Fruit fly (Drosophila melanogaster) whole organism, embryonic: ENCODE results near the gene CG17329.

Experiments
- Adf1 ChIP-seq: fragments of 200-800 bp; sonication (Bioruptor generic); IDR thresholded peaks from 2 replicates; pipeline ENCODE4 v1.3.6; 2022; ENCODE audit warnings: missing biosample characterization, missing genetic modification characterization
- Atf-2 ChIP-seq: fragments of 200-800 bp; sonication (Bioruptor generic); optimal IDR thresholded peaks from 2 replicates; lab custom pipeline; 2016; ENCODE audit warnings: missing biosample characterization, missing genetic modification characterization
- Awh ChIP-seq: fragments of 200-800 bp; sonication (Bioruptor generic); IDR thresholded peaks from 2 replicates; pipeline ENCODE4, ENCODE4 v1.3.6; 2022; ENCODE audit warnings: missing biosample characterization, missing genetic modification characterization
- CG10565 ChIP-seq: fragments of 200-800 bp; sonication (Bioruptor generic); optimal IDR thresholded peaks from 3 replicates; lab custom pipeline; 2016; ENCODE audit warnings: missing biosample characterization, mild to moderate bottlenecking, missing genetic modification characterization
- CG11560 ChIP-seq: fragments of 200-800 bp; sonication (Bioruptor generic); IDR thresholded peaks from 3 replicates; pipeline ENCODE4 v1.3.6; 2022; ENCODE audit warnings: missing biosample characterization, missing genetic modification characterization
- CG12155 ChIP-seq: fragments of 200-800 bp; sonication (Bioruptor generic); optimal IDR thresholded peaks from 3 replicates; lab custom pipeline; 2016; ENCODE audit warnings: missing biosample characterization, missing genetic modification characterization
- CG12391 ChIP-seq: fragments of 200-800 bp; sonication (Bioruptor generic); optimal IDR thresholded peaks from 3 replicates; lab custom pipeline; 2018; ENCODE audit warnings: missing biosample characterization, mild to moderate bottlenecking, missing genetic modification characterization, moderate library complexity
- CG12659 ChIP-seq: fragments of 200-800 bp; sonication (Bioruptor generic); optimal IDR thresholded peaks from 3 replicates; lab custom pipeline; 2017; ENCODE audit warnings: mild to moderate bottlenecking, missing biosample characterization, missing genetic modification reagents, missing genetic modification characterization
- CG14014 ChIP-seq: fragments of 200-800 bp; sonication (Bioruptor generic); IDR thresholded peaks from 2 replicates; pipeline ENCODE4 v1.3.6; 2022; ENCODE audit warnings: missing biosample characterization, missing genetic modification characterization
- CG14667 ChIP-seq: fragments of 200-800 bp; sonication (Bioruptor generic); IDR thresholded peaks from 2 replicates; pipeline ENCODE4 v1.3.6; 2022; ENCODE audit warnings: missing biosample characterization, missing genetic modification characterization
- CG1647 ChIP-seq: fragments of 200-800 bp; sonication (Bioruptor generic); optimal IDR thresholded peaks from 3 replicates; lab custom pipeline; 2016; ENCODE audit warnings: missing biosample characterization, missing genetic modification characterization
- CG1832 ChIP-seq: fragments of 200-800 bp; sonication (Bioruptor generic); optimal IDR thresholded peaks from 2 replicates; lab custom pipeline; 2017; ENCODE audit warnings: missing biosample characterization, mild to moderate bottlenecking, missing genetic modification characterization, inconsistent platforms
- CG18619 ChIP-seq: fragments of 200-800 bp; sonication (Bioruptor generic); optimal IDR thresholded peaks from 3 replicates; lab custom pipeline; 2017; ENCODE audit warnings: missing biosample characterization, mild to moderate bottlenecking, missing genetic modification characterization
- CG2199 ChIP-seq: fragments of 200-800 bp; sonication (Bioruptor generic); IDR thresholded peaks from 3 replicates; pipeline ENCODE4 v1.3.6; 2022; ENCODE audit warnings: missing biosample characterization, missing genetic modification characterization
- CG30020 ChIP-seq: fragments of 200-800 bp; optimal IDR thresholded peaks from 2 replicates; lab custom pipeline; 2019; ENCODE audit warnings: missing biosample characterization, mild to moderate bottlenecking, missing genetic modification characterization, moderate library complexity
- CG31388 ChIP-seq: fragments of 200-800 bp; sonication (Bioruptor generic); optimal IDR thresholded peaks from 2 replicates; lab custom pipeline; 2016; ENCODE audit warnings: missing biosample characterization, missing genetic modification characterization
- CG4282 ChIP-seq: fragments of 200-800 bp; sonication (Bioruptor generic); optimal IDR thresholded peaks from 2 replicates; lab custom pipeline; 2016; ENCODE audit warnings: missing biosample characterization, missing genetic modification characterization
- CG4404 ChIP-seq: fragments of 200-800 bp; sonication (Bioruptor generic); IDR thresholded peaks from 2 replicates; pipeline ENCODE4 v1.3.6; 2022; ENCODE audit warnings: missing biosample characterization, missing genetic modification characterization
- CG4617 ChIP-seq: fragments of 200-800 bp; sonication (Bioruptor generic); optimal IDR thresholded peaks from 3 replicates; lab custom pipeline; 2016; ENCODE audit warnings: missing biosample characterization, missing genetic modification characterization, borderline replicate concordance
- CG8281 ChIP-seq: fragments of 200-800 bp; sonication (Bioruptor generic); optimal IDR thresholded peaks from 2 replicates; lab custom pipeline; 2018; ENCODE audit warnings: missing biosample characterization, mild to moderate bottlenecking, missing genetic modification characterization, moderate library complexity
- CG8924 ChIP-seq: fragments of 200-800 bp; optimal IDR thresholded peaks from 3 replicates; lab custom pipeline; 2019; ENCODE audit warnings: missing biosample characterization, mild to moderate bottlenecking, missing genetic modification characterization, moderate library complexity
- CG9797 ChIP-seq: fragments of 200-800 bp; sonication (Bioruptor generic); optimal IDR thresholded peaks from 3 replicates; lab custom pipeline; 2018; ENCODE audit warnings: missing biosample characterization, mild to moderate bottlenecking, missing genetic modification characterization
- CoRest ChIP-seq: fragments of 200-800 bp; sonication (Bioruptor generic); optimal IDR thresholded peaks from 3 replicates; lab custom pipeline; 2018; ENCODE audit warnings: missing biosample characterization, mild to moderate bottlenecking, missing genetic modification characterization, moderate library complexity
- Drgx ChIP-seq: fragments of 200-800 bp; sonication (Bioruptor generic); IDR thresholded peaks from 2 replicates; pipeline ENCODE4 v1.3.6; 2022; ENCODE audit warnings: missing biosample characterization, missing genetic modification characterization
- E2f1 ChIP-seq: fragments of 200-800 bp; sonication (Bioruptor generic); IDR thresholded peaks from 2 replicates; pipeline ENCODE4 v1.3.6; 2022; ENCODE audit warnings: missing biosample characterization, missing genetic modification characterization
- Gug ChIP-seq: fragments of 200-800 bp; sonication (Bioruptor generic); IDR thresholded peaks from 4 replicates; pipeline ENCODE4 v1.3.6; 2022; ENCODE audit warnings: missing biosample characterization, missing genetic modification characterization
- H15 ChIP-seq: fragments of 200-800 bp; sonication (Bioruptor generic); IDR thresholded peaks from 3 replicates; pipeline ENCODE4 v1.3.6; 2022; ENCODE audit warnings: missing biosample characterization, missing genetic modification characterization
- Hmr ChIP-seq: fragments of 200-800 bp; sonication (Bioruptor generic); optimal IDR thresholded peaks from 3 replicates; lab custom pipeline; 2017; ENCODE audit warnings: mild to moderate bottlenecking, missing biosample characterization, missing genetic modification reagents, missing genetic modification characterization
- Lpt ChIP-seq: fragments of >200 bp; optimal IDR thresholded peaks from 2 replicates; lab custom pipeline; 2018; ENCODE audit warnings: missing biosample characterization, missing genetic modification characterization
- Meics ChIP-seq: fragments of 200-800 bp; sonication (Bioruptor generic); optimal IDR thresholded peaks from 2 replicates; lab custom pipeline; 2017; ENCODE audit warnings: missing biosample characterization, mild to moderate bottlenecking, missing genetic modification characterization
- NC2β ChIP-seq: fragments of 200-800 bp; sonication (Bioruptor generic); optimal IDR thresholded peaks from 2 replicates; lab custom pipeline; 2016; ENCODE audit warnings: missing biosample characterization, missing genetic modification characterization
- Oaz ChIP-seq: fragments of 200-800 bp; sonication (Bioruptor generic); IDR thresholded peaks from 2 replicates; pipeline ENCODE4 v1.3.6; 2022; ENCODE audit warnings: missing biosample characterization, missing genetic modification characterization
- Sox102F ChIP-seq: fragments of 200-800 bp; sonication (Bioruptor generic); optimal IDR thresholded peaks from 2 replicates; lab custom pipeline; 2018; ENCODE audit warnings: missing biosample characterization, mild to moderate bottlenecking, missing genetic modification characterization, moderate library complexity
- Tbp ChIP-seq: fragments of >200 bp; optimal IDR thresholded peaks from 2 replicates; lab custom pipeline; 2018; ENCODE audit warnings: missing biosample characterization, missing genetic modification characterization
- cas ChIP-seq: fragments of 200-800 bp; sonication (Bioruptor generic); IDR thresholded peaks from 2 replicates; pipeline ENCODE4 v1.3.6; 2022; ENCODE audit warnings: missing biosample characterization, missing genetic modification characterization
- corto ChIP-seq: fragments of 200-800 bp; sonication (Bioruptor generic); optimal IDR thresholded peaks from 2 replicates; lab custom pipeline; 2016; ENCODE audit warnings: missing biosample characterization, mild to moderate bottlenecking, missing genetic modification characterization, moderate library complexity
- crc ChIP-seq: fragments of 200-800 bp; sonication (Bioruptor generic); optimal IDR thresholded peaks from 2 replicates; lab custom pipeline; 2016; ENCODE audit warnings: missing biosample characterization, missing genetic modification characterization
- da ChIP-seq: fragments of 200-800 bp; sonication (Bioruptor generic); optimal IDR thresholded peaks from 2 replicates; lab custom pipeline; 2016; ENCODE audit warnings: missing biosample characterization, missing genetic modification characterization
- dimm ChIP-seq: fragments of 200-800 bp; sonication (Bioruptor generic); IDR thresholded peaks from 2 replicates; pipeline ENCODE4 v1.3.6; 2022; ENCODE audit warnings: missing biosample characterization, missing genetic modification characterization
- disco-r ChIP-seq: fragments of 200-800 bp; sonication (Bioruptor generic); optimal IDR thresholded peaks from 2 replicates; lab custom pipeline; 2016; ENCODE audit warnings: missing biosample characterization, missing genetic modification characterization
- inv ChIP-seq: fragments of 200-800 bp; sonication (Bioruptor generic); IDR thresholded peaks from 2 replicates; pipeline ENCODE4 v1.3.6; 2022; ENCODE audit warnings: missing biosample characterization, missing genetic modification characterization; ENCODE audit not compliant: partially characterized antibody
- lilli ChIP-seq: fragments of 200-800 bp; sonication (Bioruptor generic); optimal IDR thresholded peaks from 3 replicates; lab custom pipeline; 2016; ENCODE audit warnings: missing biosample characterization, missing genetic modification characterization
- nau ChIP-seq: fragments of 200-800 bp; sonication (Bioruptor generic); optimal IDR thresholded peaks from 3 replicates; lab custom pipeline; 2017; ENCODE audit warnings: missing biosample characterization, mild to moderate bottlenecking, missing genetic modification characterization, missing genetic modification reagents
- nerfin-2 ChIP-seq: fragments of 200-800 bp; sonication (Bioruptor generic); IDR thresholded peaks from 2 replicates; pipeline ENCODE4 v1.3.6; 2022; ENCODE audit warnings: missing biosample characterization, missing genetic modification characterization; ENCODE audit not compliant: partially characterized antibody
- phol ChIP-seq: fragments of 200-800 bp; sonication (Bioruptor generic); optimal IDR thresholded peaks from 3 replicates; lab custom pipeline; 2018; ENCODE audit warnings: missing biosample characterization, mild to moderate bottlenecking, missing genetic modification characterization, moderate library complexity
- pros ChIP-seq: fragments of 200-800 bp; sonication (Bioruptor generic); optimal IDR thresholded peaks from 3 replicates; lab custom pipeline; 2019; ENCODE audit warnings: missing biosample characterization, mild to moderate bottlenecking, missing genetic modification characterization, moderate library complexity
- scrt ChIP-seq: fragments of 200-800 bp; sonication (Bioruptor generic); optimal IDR thresholded peaks from 2 replicates; lab custom pipeline; 2018; ENCODE audit warnings: missing biosample characterization, mild to moderate bottlenecking, missing genetic modification characterization, moderate library complexity
- shn ChIP-seq: fragments of 200-800 bp; sonication (Bioruptor generic); optimal IDR thresholded peaks from 3 replicates; lab custom pipeline; 2016; ENCODE audit warnings: missing biosample characterization, missing genetic modification characterization
- ssp ChIP-seq: fragments of 200-800 bp; sonication (Bioruptor generic); IDR thresholded peaks from 2 replicates; pipeline ENCODE4 v1.3.6; 2022; ENCODE audit warnings: missing biosample characterization, missing genetic modification characterization
- tgo ChIP-seq: fragments of 200-800 bp; sonication (Bioruptor generic); IDR thresholded peaks from 3 replicates; pipeline ENCODE4 v1.3.6; 2022; ENCODE audit warnings: missing biosample characterization, missing genetic modification characterization
- yki ChIP-seq: fragments of >200 bp; optimal IDR thresholded peaks from 3 replicates; lab custom pipeline; 2018
- z ChIP-seq: fragments of 200-800 bp; sonication (Bioruptor generic); IDR thresholded peaks from 3 replicates; pipeline ENCODE4 v1.3.6; 2022; ENCODE audit warnings: missing biosample characterization, missing genetic modification characterization

Gene CG17329

dm6 chr2L:16261576-16262217 is 29.4 kb upstream of the CG17329 start, which contains the start of the genes twe and CG4935 (continued):
- no peak for TF ChIP-seq Atf-2 (GFP tag; lab: Kevin White, UChicago)
- no peak for TF ChIP-seq shn
- TF ChIP-seq phol (tag; lab: Kevin White, UChicago) = no peak
- no peak for TF ChIP-seq Hmr (GFP tag; lab: Kevin White, UChicago)
- TF ChIP-seq da (GFP tag; lab: Kevin White, UChicago) = no peak
- no peak for TF ChIP-seq Lpt (GFP tag; lab: Kevin White, UChicago)
- no peak for TF ChIP-seq CG4404 (GFP tag; lab: Robert Waterston, UW)
- TF ChIP-seq Tbp (GFP tag; lab: Kevin White, UChicago) = no peak
- peak; percentile 18 for TF ChIP-seq CG12391 (tag; lab: Kevin White, UChicago)
- TF ChIP-seq CG4282 (GFP tag; lab: Kevin White, UChicago) = no peak
- no peak for TF ChIP-seq CG1647 (GFP tag; lab: Kevin White, UChicago)
- TF ChIP-seq Adf1 (GFP tag; lab: Robert Waterston, UW) = no peak
- no peak for TF ChIP-seq CG10565 (GFP tag; lab: Kevin White, UChicago)
- no peak for TF ChIP-seq Gug (GFP tag; lab: Robert Waterston, UW)
- no peak for TF ChIP-seq CG1832 (GFP tag; lab: Kevin White, UChicago)
- TF ChIP-seq Meics = no peak
- no peak for TF ChIP-seq corto
- no peak for TF ChIP-seq CG11560 (tag; lab: Robert Waterston, UW)
- TF ChIP-seq CG4617 (GFP tag; lab: Kevin White, UChicago) = no peak
- TF ChIP-seq CG18619 = no peak
- TF ChIP-seq Drgx (GFP tag; lab: Robert Waterston, UW) = no peak
- TF ChIP-seq tgo (GFP tag; lab: Robert Waterston, UW) = no peak
- no peak for TF ChIP-seq CG8281 (tag; lab: Kevin White, UChicago)
- no peak for TF ChIP-seq dimm (GFP tag; lab: Robert Waterston, UW)
- no peak for TF ChIP-seq CG14014 (GFP tag; lab: Robert Waterston, UW)
- no peak for TF ChIP-seq pros
- no peak for TF ChIP-seq scrt
- no peak for TF ChIP-seq disco-r (GFP tag; lab: Kevin White, UChicago)
- no peak for TF ChIP-seq H15 (GFP tag; lab: Robert Waterston, UW)
- TF ChIP-seq Awh (GFP tag; lab: Robert Waterston, UW) = no peak
- no peak for TF ChIP-seq CG31388 (GFP tag; lab: Kevin White, UChicago)
- TF ChIP-seq Oaz (GFP tag; lab: Robert Waterston, UW) = no peak
- TF ChIP-seq CG14667 = no peak
- TF ChIP-seq CG12155 (GFP tag; lab: Kevin White, UChicago) = no peak
- TF ChIP-seq CG2199 = no peak
- TF ChIP-seq ssp (GFP tag; lab: Robert Waterston, UW) = no peak
- no peak for TF ChIP-seq nerfin-2 (GFP tag; lab: Robert Waterston, UW)
- TF ChIP-seq inv = no peak
- no peak for TF ChIP-seq cas
- no peak for TF ChIP-seq nau
- no peak for TF ChIP-seq Sox102F
- peak; percentile 19 for TF ChIP-seq CG9797 (GFP tag; lab: Kevin White, UChicago)
- TF ChIP-seq NC2β (GFP tag; lab: Kevin White, UChicago) = no peak
- peak; percentile 26 for TF ChIP-seq CG12659 (GFP tag; lab: Kevin White, UChicago)
- peak; percentile 27 for TF ChIP-seq CG8924 (tag; lab: Kevin White, UChicago)
- TF ChIP-seq CoRest (tag; lab: Kevin White, UChicago) = peak; percentile 59
- no peak for TF ChIP-seq z
- no peak for TF ChIP-seq E2f1 (GFP tag; lab: Robert Waterston, UW)
- no peak for TF ChIP-seq lilli (GFP tag; lab: Kevin White, UChicago)
- no peak for TF ChIP-seq CG30020
- no peak for TF ChIP-seq crc (GFP tag; lab: Kevin White, UChicago)
- TF ChIP-seq yki (lab: Kevin White, UChicago) = no peak
